Fruit fly (Drosophila melanogaster): ENCODE data around the gene CG34135.

DNA sequence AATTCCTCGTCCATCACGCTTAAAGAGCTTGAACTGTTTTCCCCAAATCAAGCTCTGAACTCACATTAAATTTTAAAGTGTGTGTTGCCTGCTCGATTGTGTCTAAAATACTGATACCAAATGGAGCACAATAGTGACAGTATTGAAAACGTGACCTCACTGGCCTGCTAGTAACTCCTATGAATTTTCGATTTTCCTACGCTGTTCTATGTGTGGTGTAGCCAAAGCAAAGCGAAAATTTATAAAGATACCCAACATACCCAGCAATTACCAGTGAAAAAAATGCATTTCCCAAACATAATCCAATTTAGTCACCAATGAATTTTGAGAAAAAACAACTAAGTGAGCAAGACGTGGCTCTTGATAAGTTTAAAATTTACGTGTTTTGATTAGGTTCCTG lies 11.8 kb upstream of the CG34135 start, which contains the start of gene CG33191:
- no peak for TF ChIP-seq rgr (GFP tag; optimal IDR thresholded peaks at IDR 0.05)
- TF ChIP-seq psq (GFP tag; optimal IDR thresholded peaks at IDR 0.05) = no peak
- TF ChIP-seq CG9705 (GFP tag; optimal IDR thresholded peaks at IDR 0.05) = no peak
- TF ChIP-seq dl (GFP tag; optimal IDR thresholded peaks at IDR 0.05; ENCODE audit: insufficient read depth in 1 of 2, partially characterized antibody in 2 of 2) = no peak
- TF ChIP-seq Rel (GFP tag; optimal IDR thresholded peaks at IDR 0.05) = no peak
- no peak for TF ChIP-seq Rel (tag; optimal IDR thresholded peaks at IDR 0.05)
- no peak for TF ChIP-seq h (GFP tag; optimal IDR thresholded peaks at IDR 0.05)
- no peak for TF ChIP-seq usp (GFP tag; optimal IDR thresholded peaks at IDR 0.05)
- no peak for TF ChIP-seq br (GFP tag; optimal IDR thresholded peaks at IDR 0.05)
- no peak for TF ChIP-seq dmrt93B (GFP tag; optimal IDR thresholded peaks at IDR 0.05)
- no peak for TF ChIP-seq OdsH (GFP tag; optimal IDR thresholded peaks at IDR 0.05)
